Worm (Caenorhabditis elegans) whole organism, L1 larva: ENCODE results near the gene srw-77.
A peak's percentile ranks its signal among the peaks of the same experiment; 100 is the strongest.

Source experiments
- C16A3.4 ChIP-seq: fragments of 150-350 bp; optimal IDR thresholded peaks from 2 replicates; lab custom pipeline; 2014; ENCODE audit warnings: missing biosample characterization, missing genetic modification characterization
- Y116A8C.19 ChIP-seq: sonication (generic microtip); optimal IDR thresholded peaks from 2 replicates; lab custom pipeline; 2016; ENCODE audit warnings: missing compliant biosample characterization, missing genetic modification characterization, borderline replicate concordance
- dpl-1 ChIP-seq, 3 experiments: fragments of 150-350 bp in 2 of 3; sonication (generic microtip) in 1 of 3; optimal IDR thresholded peaks; 2 replicates each; lab custom pipeline; 2014 to 2017; ENCODE audit warnings: missing biosample characterization in 3 of 3, missing genetic modification characterization in 3 of 3, missing genetic modification reagents in 3 of 3
- efl-3 ChIP-seq: fragments of 200-800 bp; sonication (Bioruptor generic); optimal IDR thresholded peaks from 2 replicates; lab custom pipeline; 2018; ENCODE audit warnings: mild to moderate bottlenecking, missing genetic modification characterization, missing compliant biosample characterization
- fkh-10 ChIP-seq: sonication (generic microtip); optimal IDR thresholded peaks from 2 replicates; lab custom pipeline; 2017; ENCODE audit warnings: missing biosample characterization, missing genetic modification reagents, missing genetic modification characterization
- fkh-8 ChIP-seq: sonication (generic microtip); optimal IDR thresholded peaks from 2 replicates; lab custom pipeline; 2016; ENCODE audit warnings: mild to moderate bottlenecking, missing genetic modification characterization, missing compliant biosample characterization
- lin-39 ChIP-seq: fragments of 150-350 bp; optimal IDR thresholded peaks from 2 replicates; lab custom pipeline; 2014; ENCODE audit warnings: missing biosample characterization, missing genetic modification reagents, missing genetic modification characterization
- lsy-2 ChIP-seq, 2 experiments: fragments of 150-350 bp; optimal IDR thresholded peaks; 2 replicates each; lab custom pipeline; 2014; ENCODE audit warnings: missing biosample characterization in 2 of 2, missing genetic modification characterization in 2 of 2
- mdl-1 ChIP-seq, 2 experiments: fragments of 150-350 bp; optimal IDR thresholded peaks; 2 replicates each; lab custom pipeline; 2014 to 2017; ENCODE audit warnings: missing biosample characterization in 2 of 2, missing genetic modification characterization in 2 of 2, inconsistent platforms in 1 of 2
- snpc-4 ChIP-seq: fragments of 150-350 bp; optimal IDR thresholded peaks from 2 replicates; lab custom pipeline; 2014; ENCODE audit warnings: missing biosample characterization, missing genetic modification characterization
- zag-1 ChIP-seq: fragments of 150-350 bp; optimal IDR thresholded peaks from 2 replicates; lab custom pipeline; 2014; ENCODE audit warnings: missing biosample characterization, missing genetic modification characterization
- ztf-11 ChIP-seq, 2 experiments: sonication (generic microtip); optimal IDR thresholded peaks; 2 replicates each; lab custom pipeline; 2016 to 2017; ENCODE audit warnings: missing genetic modification characterization in 2 of 2, missing biosample characterization in 1 of 2, missing compliant biosample characterization in 1 of 2

DNA sequence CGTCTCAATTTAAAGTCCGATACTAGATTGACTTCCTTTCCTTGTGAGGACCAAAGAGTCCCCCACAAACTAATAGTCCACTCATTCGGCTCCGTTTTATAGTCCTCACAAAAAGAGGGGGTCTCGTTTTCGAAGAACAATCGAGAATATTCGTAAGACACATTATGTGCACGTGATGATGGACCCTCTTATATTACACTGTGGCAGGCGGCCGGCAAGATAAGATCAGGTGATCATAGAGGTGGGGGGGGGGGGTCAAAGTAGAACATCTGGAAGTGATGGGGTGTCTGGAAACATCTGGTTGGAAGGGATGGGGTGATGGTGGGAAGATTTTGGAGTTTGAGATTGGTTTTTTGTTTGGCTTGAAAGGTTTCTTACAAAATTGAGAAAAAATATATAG, 45.0 kb downstream of the srw-77 start:
- peak in 1 of 2 experiments; percentile 54 for TF ChIP-seq mdl-1 (tag; optimal IDR thresholded peaks at IDR 0.05; lab: Kevin White, UChicago)
- no peak for TF ChIP-seq Y116A8C.19
- TF ChIP-seq lsy-2 (tag; optimal IDR thresholded peaks at IDR 0.05; lab: Kevin White, UChicago), result peak; percentile 8 to 33
- no peak for TF ChIP-seq C16A3.4 (tag; lab: Kevin White, UChicago)
- no peak for TF ChIP-seq ztf-11 (tag; optimal IDR thresholded peaks at IDR 0.05; lab: Kevin White, UChicago)
- TF ChIP-seq zag-1 (tag; lab: Kevin White, UChicago), result no peak
- no peak for TF ChIP-seq fkh-10 (GFP tag; lab: Kevin White, UChicago)
- TF ChIP-seq fkh-8 (tag; lab: Kevin White, UChicago), result no peak
- TF ChIP-seq dpl-1 (GFP tag; optimal IDR thresholded peaks at IDR 0.05; lab: Kevin White, UChicago), result no peak
- no peak for TF ChIP-seq snpc-4 (tag; lab: Kevin White, UChicago)
- no peak for TF ChIP-seq efl-3
- TF ChIP-seq lin-39, result no peak
